Fruit fly (Drosophila melanogaster): ENCODE results near the gene Akt.

Gene Akt

dm6 chr3R:16098333-16099267 is at the start of gene Akt, which contains the start of gene Mhcl (continued):
- TF ChIP-seq CG2712 (tag; optimal IDR thresholded peaks at IDR 0.05) (peak; percentile 42), CG12236 (GFP tag; optimal IDR thresholded peaks at IDR 0.05) (no peak), CG17186 (GFP tag; optimal IDR thresholded peaks at IDR 0.05) (peak; percentile 50), lmd (GFP tag; IDR thresholded peaks at IDR 0.05) (0 out of 2 replicates have a peak, but pooled peaks have one; percentile 8), CG14860 (GFP tag; IDR thresholded peaks at IDR 0.05; ENCODE audit: partially characterized antibody) (peak; percentile 51; the same call in 1 of the 3 replicates), CG34224 (GFP tag; IDR thresholded peaks at IDR 0.05; ENCODE audit: partially characterized antibody) (0 out of 3 replicates have a peak, but pooled peaks have one; percentile 13), Dll (GFP tag; IDR thresholded peaks at IDR 0.05; ENCODE audit: partially characterized antibody) (peak; percentile 67; the same call in 3 of the 4 replicates), CG6689 (GFP tag; IDR thresholded peaks at IDR 0.05) (peak; percentile 8; the same call in 1 of the 2 replicates), CG8290 (GFP tag; optimal IDR thresholded peaks at IDR 0.05) (peak; percentile 69), CG8290 (tag; optimal IDR thresholded peaks at IDR 0.05) (peak in 1 of 2 experiments; percentile 47), zfh1 (GFP tag; IDR thresholded peaks at IDR 0.05) (peak; percentile 29; the same call in 1 of the 3 replicates), CG6683 (GFP tag; optimal IDR thresholded peaks at IDR 0.05) (no peak), CG12391 (tag; optimal IDR thresholded peaks at IDR 0.05) (peak; percentile 52), HLH4C (GFP tag; IDR thresholded peaks at IDR 0.05; ENCODE audit: partially characterized antibody) (0 out of 3 replicates have a peak, but pooled peaks have one; percentile 42), CG13424 (tag; optimal IDR thresholded peaks at IDR 0.05) (peak; percentile 11), CG30020 (tag; optimal IDR thresholded peaks at IDR 0.05) (peak; percentile 30), pfk (GFP tag; optimal IDR thresholded peaks at IDR 0.05) (no peak), aop (GFP tag; IDR thresholded peaks at IDR 0.05) (no peak), CG4617 (GFP tag; optimal IDR thresholded peaks at IDR 0.05; ENCODE audit: borderline replicate concordance) (peak; percentile 60), CG34422 (GFP tag; IDR thresholded peaks at IDR 0.05) (peak; percentile 59; the same call in 2 of the 3 replicates), CG15479 (GFP tag; optimal IDR thresholded peaks at IDR 0.05) (no peak), jigr1 (GFP tag; IDR thresholded peaks at IDR 0.05) (no peak), CG13287 (GFP tag; IDR thresholded peaks at IDR 0.05; ENCODE audit: partially characterized antibody) (peak; percentile 52), pzg (GFP tag; optimal IDR thresholded peaks at IDR 0.05) (peak; percentile 52), nau (GFP tag; optimal IDR thresholded peaks at IDR 0.05) (no peak), CG12299 (tag; optimal IDR thresholded peaks at IDR 0.05) (no peak), CG15514 (GFP tag; optimal IDR thresholded peaks at IDR 0.05) (peak; percentile 98), Dref (GFP tag; IDR thresholded peaks at IDR 0.05) (peak; percentile 81), Lhr (GFP tag; optimal IDR thresholded peaks at IDR 0.05) (peak; percentile 65), CG7372 (GFP tag; IDR thresholded peaks at IDR 0.05) (no peak), unc-4 (GFP tag; IDR thresholded peaks at IDR 0.05; ENCODE audit: partially characterized antibody) (peak; percentile 59; the same call in 1 of the 2 replicates), CG2199 (GFP tag; IDR thresholded peaks at IDR 0.05) (no peak), bowl (GFP tag; IDR thresholded peaks at IDR 0.05) (no peak), Dbx (GFP tag; IDR thresholded peaks at IDR 0.05) (0 out of 3 replicates have a peak, but pooled peaks have one; percentile 15), Dp (GFP tag; optimal IDR thresholded peaks at IDR 0.05) (peak; percentile 53), CG12744 (GFP tag; optimal IDR thresholded peaks at IDR 0.05) (no peak), dysf (GFP tag; IDR thresholded peaks at IDR 0.05) (no peak), CG10267 (tag; optimal IDR thresholded peaks at IDR 0.05) (peak; percentile 67), Adf1 (GFP tag; IDR thresholded peaks at IDR 0.05) (no peak), CG7928 (GFP tag; optimal IDR thresholded peaks at IDR 0.05) (peak; percentile 73), CG17802 (tag; optimal IDR thresholded peaks at IDR 0.05) (peak; percentile 95), CG8478 (optimal IDR thresholded peaks at IDR 0.05) (peak; percentile 23), Hr3 (GFP tag; optimal IDR thresholded peaks at IDR 0.05) (peak; percentile 4), CG33213 (GFP tag; optimal IDR thresholded peaks at IDR 0.05) (no peak), slou (GFP tag; optimal IDR thresholded peaks at IDR 0.05) (peak; percentile 10), dmrt11E (tag; optimal IDR thresholded peaks at IDR 0.05) (peak; percentile 12), CG9727 (GFP tag; optimal IDR thresholded peaks at IDR 0.05) (peak; percentile 3)
